Fruit fly (Drosophila melanogaster) S2 (cell line): ENCODE data around the gene cv-d.

Source experiments
- CG8478 ChIP-seq: fragments of >200 bp; optimal IDR thresholded peaks from 2 replicates; lab custom pipeline; 2018
- CTCF ChIP-seq, 2 experiments: fragments of >200 bp; optimal IDR thresholded peaks; 2 replicates each; lab custom pipeline; 2018

DNA sequence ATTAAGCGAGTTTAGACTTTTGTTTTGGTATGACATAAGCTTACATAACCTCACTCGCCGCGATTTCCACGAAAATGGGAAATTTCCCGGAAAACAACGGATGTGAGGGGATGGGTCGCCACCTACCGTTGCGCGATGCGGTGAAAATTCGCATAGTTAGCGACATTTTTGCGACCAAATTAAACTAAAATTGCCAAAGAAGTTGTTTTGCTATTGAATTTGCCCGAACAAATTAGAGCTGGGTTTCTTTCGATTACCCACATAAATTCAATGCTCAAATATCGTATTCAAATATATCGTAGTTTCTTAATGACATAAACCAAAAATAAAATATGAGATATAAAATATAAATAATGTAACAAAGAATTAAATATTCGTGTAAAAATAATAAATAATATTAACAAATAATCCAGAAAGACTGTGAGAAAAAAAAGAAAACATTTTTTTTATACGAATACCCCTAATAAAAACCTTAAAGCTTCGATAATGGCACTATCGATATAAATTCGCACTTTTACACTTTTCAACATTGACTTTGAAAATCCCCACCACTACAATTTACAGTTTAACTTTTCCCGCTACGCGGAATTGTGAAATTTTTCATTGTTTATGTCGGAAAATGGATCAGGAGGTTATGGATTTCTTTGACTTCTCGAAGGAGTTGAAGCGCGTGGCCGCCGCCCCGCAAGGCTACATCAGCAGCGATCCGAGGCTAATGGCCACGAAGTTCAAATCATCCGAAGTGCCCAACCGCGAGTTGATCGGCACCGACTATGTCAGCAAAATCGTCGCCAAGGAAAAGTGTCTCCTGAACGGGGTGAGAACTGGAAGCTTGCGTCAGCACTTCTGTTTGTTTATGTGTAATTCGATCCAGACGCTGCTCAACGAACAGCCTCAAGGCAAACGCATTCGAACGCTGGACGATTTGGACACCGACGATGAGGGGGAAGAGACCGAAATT is 16.2 kb downstream of the cv-d start, which contains the start of the genes ND-23 and spn-E:
- no peak for TF ChIP-seq CTCF (optimal IDR thresholded peaks at IDR 0.05; lab: Kevin White, UChicago)
- no peak for TF ChIP-seq CG8478 (lab: Kevin White, UChicago)
